Worm (Caenorhabditis elegans) whole organism, late embryonic: ENCODE results near the gene idpb-4.

ENCODE experiments used
- F13H6.1 ChIP-seq: sonication (generic microtip); optimal IDR thresholded peaks from 2 replicates; lab custom pipeline; 2016; ENCODE audit warnings: missing genetic modification characterization, missing compliant biosample characterization
- Y22D7AL.16 ChIP-seq: sonication (generic microtip); optimal IDR thresholded peaks from 2 replicates; lab custom pipeline; 2016; ENCODE audit warnings: missing genetic modification characterization, missing compliant biosample characterization
- ceh-34 ChIP-seq: sonication (generic microtip); optimal IDR thresholded peaks from 2 replicates; lab custom pipeline; 2016; ENCODE audit warnings: mild to moderate bottlenecking, missing genetic modification characterization, missing compliant biosample characterization
- dmd-4 ChIP-seq: sonication (generic microtip); optimal IDR thresholded peaks from 2 replicates; lab custom pipeline; 2016; ENCODE audit warnings: borderline replicate concordance, missing genetic modification characterization, missing compliant biosample characterization
- fkh-10 ChIP-seq: fragments of 150-350 bp; optimal IDR thresholded peaks from 2 replicates; lab custom pipeline; 2014; ENCODE audit warnings: missing biosample characterization, missing genetic modification reagents, missing genetic modification characterization
- hlh-6 ChIP-seq: sonication (generic microtip); optimal IDR thresholded peaks from 2 replicates; lab custom pipeline; 2016; ENCODE audit warnings: missing genotype, missing genetic modification characterization, missing compliant biosample characterization
- pqm-1 ChIP-seq: sonication (generic microtip); optimal IDR thresholded peaks from 2 replicates; lab custom pipeline; 2016; ENCODE audit warnings: missing genetic modification characterization, missing compliant biosample characterization
- tbx-7 ChIP-seq: sonication (generic microtip); optimal IDR thresholded peaks from 2 replicates; lab custom pipeline; 2016; ENCODE audit warnings: missing genotype, missing genetic modification characterization, missing compliant biosample characterization
- unc-55 ChIP-seq: sonication (generic microtip); optimal IDR thresholded peaks from 2 replicates; lab custom pipeline; 2017; ENCODE audit warnings: missing biosample characterization, missing genetic modification reagents, missing genetic modification characterization

- TF ChIP-seq fkh-10 (GFP tag; lab: Kevin White, UChicago), result no peak
- TF ChIP-seq F13H6.1 (tag; lab: Kevin White, UChicago), result no peak
- TF ChIP-seq hlh-6 (tag; lab: Kevin White, UChicago), result no peak
- no peak for TF ChIP-seq ceh-34 (tag; lab: Kevin White, UChicago)
- TF ChIP-seq tbx-7, result no peak
- TF ChIP-seq unc-55 (GFP tag; lab: Kevin White, UChicago), result peak; percentile 93
- no peak for TF ChIP-seq pqm-1
- no peak for TF ChIP-seq Y22D7AL.16 (tag; lab: Kevin White, UChicago)
- TF ChIP-seq dmd-4 (tag; lab: Kevin White, UChicago), result no peak
These were observed 46.2 kb upstream of the idpb-4 start, which contains the start of gene sgn-1 for ce11 chrII:8783451-8783967.
